Worm (Caenorhabditis elegans): ENCODE measurements around the gene acly-2.

Gene acly-2

DNA sequence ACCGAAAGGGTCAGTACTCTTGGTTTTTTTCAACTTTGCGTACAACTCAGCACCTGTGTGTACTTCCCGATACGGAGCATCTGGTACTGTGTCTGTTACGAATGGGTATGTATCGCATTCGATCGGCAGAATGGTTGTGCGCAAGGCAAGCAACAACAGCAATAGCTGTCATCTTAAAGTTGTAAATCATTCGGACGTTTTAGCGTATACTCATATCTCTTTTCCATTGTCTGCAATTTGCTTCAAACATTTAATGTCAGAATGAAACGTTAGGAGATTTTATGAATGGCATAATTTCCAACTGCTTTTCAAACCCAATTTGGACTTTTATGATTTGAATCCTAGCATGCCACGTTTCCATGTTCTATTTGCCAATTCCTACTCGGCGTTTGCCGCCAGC lies 40.8 kb downstream of the acly-2 start:
- TF ChIP-seq Y55F3AM.14 (GFP tag; optimal IDR thresholded peaks at IDR 0.05) = no peak
- no peak for TF ChIP-seq snpc-4 (tag; optimal IDR thresholded peaks at IDR 0.05)
- no peak for TF ChIP-seq peb-1 (tag; optimal IDR thresholded peaks at IDR 0.05)
- TF ChIP-seq ztf-4 (tag; optimal IDR thresholded peaks at IDR 0.05) = no peak
- TF ChIP-seq F13H6.1 (tag; optimal IDR thresholded peaks at IDR 0.05) = no peak
- no peak for TF ChIP-seq nhr-129 (tag; optimal IDR thresholded peaks at IDR 0.05)
- no peak for TF ChIP-seq nhr-6 (tag; optimal IDR thresholded peaks at IDR 0.05)
- TF ChIP-seq blmp-1 (tag; optimal IDR thresholded peaks at IDR 0.05; ENCODE audit: insufficient read depth) = no peak
- no peak for TF ChIP-seq elt-1 (tag; optimal IDR thresholded peaks at IDR 0.05)

DNA sequence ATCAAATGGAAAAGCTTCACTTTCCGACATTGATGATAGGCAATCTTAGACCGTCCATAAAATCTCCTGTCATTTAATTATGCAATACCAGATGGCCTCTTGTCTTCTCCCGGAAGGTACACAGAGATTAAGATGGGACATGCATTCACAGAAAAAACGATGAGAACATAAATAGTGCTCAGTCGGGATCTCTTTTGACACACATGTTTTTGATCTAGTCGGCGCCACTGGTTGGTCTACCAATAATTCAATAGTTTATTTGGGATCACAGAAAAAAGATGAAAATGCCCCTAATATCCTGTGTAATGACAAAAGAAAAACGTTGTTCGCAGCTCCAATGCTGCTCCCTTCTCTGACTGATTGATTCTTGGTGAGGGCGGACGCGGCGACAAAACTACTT lies 44.8 kb downstream of the acly-2 start:
- TF ChIP-seq ZK546.5 (tag; optimal IDR thresholded peaks at IDR 0.05) (no peak), lin-11 (tag; optimal IDR thresholded peaks at IDR 0.05) (no peak), elt-3 (tag; optimal IDR thresholded peaks at IDR 0.05) (no peak), C34F6.9 (tag; optimal IDR thresholded peaks at IDR 0.05) (no peak), R02D3.7 (tag; optimal IDR thresholded peaks at IDR 0.05) (no peak), ztf-1 (GFP tag; conservative IDR thresholded peaks at IDR 0.05) (no peak), lin-13 (GFP tag; optimal IDR thresholded peaks at IDR 0.05) (no peak), lin-39 (tag; optimal IDR thresholded peaks at IDR 0.05) (no peak), skn-1 (tag; optimal IDR thresholded peaks at IDR 0.05) (no peak), ceh-16 (tag; optimal IDR thresholded peaks at IDR 0.05) (no peak), ama-1 (optimal IDR thresholded peaks at IDR 0.05) (no peak), mdl-1 (tag; optimal IDR thresholded peaks at IDR 0.05) (no peak), nhr-6 (tag; optimal IDR thresholded peaks at IDR 0.05) (no peak), nhr-10 (tag; optimal IDR thresholded peaks at IDR 0.05) (no peak), F13H6.1 (tag; optimal IDR thresholded peaks at IDR 0.05) (no peak)

DNA sequence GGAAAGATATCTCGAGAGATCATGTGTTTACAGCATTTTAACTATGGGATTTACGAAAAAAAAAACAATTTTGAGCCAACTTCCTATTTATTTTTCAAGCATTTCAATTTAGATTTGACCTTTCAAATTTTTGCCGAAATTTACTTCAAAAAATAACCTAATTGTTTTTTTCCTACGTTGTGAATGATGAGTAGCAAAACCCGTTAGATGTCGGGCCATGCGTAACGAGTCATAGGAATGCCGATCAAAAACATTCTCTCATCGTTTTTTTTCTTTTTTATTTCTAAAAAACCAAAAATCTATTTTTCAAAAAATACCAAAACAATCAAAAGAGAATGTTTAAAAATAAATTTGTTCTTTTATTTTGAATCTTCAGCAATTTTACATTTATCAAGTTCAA lies 46.6 kb downstream of the acly-2 start:
- peak; percentile 93 for TF ChIP-seq snpc-4 (tag; optimal IDR thresholded peaks at IDR 0.05)
- TF ChIP-seq lsy-2 (tag; optimal IDR thresholded peaks at IDR 0.05) = no peak

DNA sequence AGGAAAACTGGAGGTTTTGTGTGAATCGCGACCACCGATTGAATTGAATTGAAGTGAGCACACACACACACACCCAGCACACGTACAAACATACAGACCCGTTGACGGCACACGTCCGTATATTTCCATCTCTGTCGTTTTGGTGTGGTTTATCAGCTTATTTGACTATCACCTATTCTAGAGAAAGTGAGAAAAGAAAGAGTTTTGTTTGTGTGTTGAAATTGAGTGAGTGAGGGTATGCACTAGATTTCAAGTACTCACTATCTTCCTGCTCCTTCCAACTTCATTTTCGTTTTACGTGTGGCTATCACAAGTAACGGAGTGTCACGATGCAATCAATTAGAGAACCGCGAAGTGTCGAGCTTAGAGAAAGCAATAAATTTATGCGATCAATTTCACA lies 47.6 kb downstream of the acly-2 start:
- TF ChIP-seq dmd-4 (tag; optimal IDR thresholded peaks at IDR 0.05) (no peak), crh-2 (tag; optimal IDR thresholded peaks at IDR 0.05) (peak; percentile 19), sma-9 (GFP tag; optimal IDR thresholded peaks at IDR 0.05) (peak; percentile 19), sma-9 (tag; optimal IDR thresholded peaks at IDR 0.05) (no peak), fos-1 (tag; optimal IDR thresholded peaks at IDR 0.05) (peak; percentile 88), sma-3 (GFP tag; optimal IDR thresholded peaks at IDR 0.05) (peak; percentile 18), gmeb-1 (tag; optimal IDR thresholded peaks at IDR 0.05) (peak; percentile 34), lin-11 (tag; optimal IDR thresholded peaks at IDR 0.05) (no peak), nhr-129 (tag; optimal IDR thresholded peaks at IDR 0.05) (peak; percentile 28), nhr-23 (tag; optimal IDR thresholded peaks at IDR 0.05) (no peak), ztf-1 (GFP tag; conservative IDR thresholded peaks at IDR 0.05) (no peak)

DNA sequence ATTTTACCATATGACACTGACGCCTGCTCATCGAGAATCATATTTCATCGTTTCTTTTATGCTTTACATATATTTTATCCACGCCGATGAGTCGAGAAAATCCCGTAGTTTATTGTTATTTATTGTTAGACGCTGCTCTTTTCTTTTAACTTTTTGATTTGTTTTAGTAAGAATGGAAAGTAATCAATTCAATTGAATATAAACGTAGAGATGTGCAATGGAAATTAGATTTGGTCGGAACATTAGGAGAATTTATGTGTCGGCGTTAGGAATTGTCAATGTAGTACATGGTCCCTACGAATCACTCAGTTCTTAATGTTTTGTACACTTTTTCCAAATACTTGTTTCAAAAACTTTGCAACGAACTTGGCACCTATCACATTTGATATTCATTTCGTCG lies 49.0 kb downstream of the acly-2 start:
- TF ChIP-seq ztf-4 (tag; optimal IDR thresholded peaks at IDR 0.05) (no peak), nhr-237 (tag; optimal IDR thresholded peaks at IDR 0.05) (no peak), nhr-12 (tag; optimal IDR thresholded peaks at IDR 0.05) (no peak), dmd-4 (tag; optimal IDR thresholded peaks at IDR 0.05) (no peak), ama-1 (optimal IDR thresholded peaks at IDR 0.05) (no peak), C34F6.9 (tag; optimal IDR thresholded peaks at IDR 0.05) (no peak), nhr-11 (tag; optimal IDR thresholded peaks at IDR 0.05) (no peak), skn-1 (tag; optimal IDR thresholded peaks at IDR 0.05) (no peak), sma-9 (GFP tag; optimal IDR thresholded peaks at IDR 0.05) (no peak), sma-9 (tag; optimal IDR thresholded peaks at IDR 0.05) (no peak), elt-3 (tag; optimal IDR thresholded peaks at IDR 0.05) (no peak), zag-1 (tag; optimal IDR thresholded peaks at IDR 0.05) (no peak), egl-27 (tag; optimal IDR thresholded peaks at IDR 0.05) (no peak), mab-5 (tag; optimal IDR thresholded peaks at IDR 0.05) (no peak), nhr-10 (tag; optimal IDR thresholded peaks at IDR 0.05) (no peak), nhr-23 (tag; optimal IDR thresholded peaks at IDR 0.05) (no peak), unc-62 (GFP tag; optimal IDR thresholded peaks at IDR 0.05) (no peak), nhr-6 (tag; optimal IDR thresholded peaks at IDR 0.05) (no peak), crh-2 (tag; optimal IDR thresholded peaks at IDR 0.05) (no peak)
